Worm (Caenorhabditis elegans) whole organism, young adult: Measurements from ENCODE around the gene C07A9.10.

Source experiments
- B0035.1 ChIP-seq: sonication (generic microtip); optimal IDR thresholded peaks from 2 replicates; lab custom pipeline; 2016; ENCODE audit warnings: missing genetic modification characterization, mild to moderate bottlenecking, missing compliant biosample characterization, missing genotype, missing genetic modification reagents
- F37B4.10 ChIP-seq: fragments of 200-800 bp; sonication (Bioruptor generic); IDR thresholded peaks from 2 replicates; pipeline ENCODE4 v1.3.6; 2022; ENCODE audit warnings: missing genetic modification characterization, missing compliant biosample characterization
- K11D2.4 ChIP-seq: fragments of 200-800 bp; sonication (Bioruptor generic); IDR thresholded peaks from 2 replicates; pipeline ENCODE4 v1.3.6; 2022; ENCODE audit warnings: missing genetic modification reagents, missing genetic modification characterization, missing compliant biosample characterization
- K12H6.12 ChIP-seq: fragments of 200-800 bp; sonication (Bioruptor generic); optimal IDR thresholded peaks from 2 replicates; lab custom pipeline; 2018; ENCODE audit warnings: mild to moderate bottlenecking, missing genetic modification characterization, missing compliant biosample characterization
- Y79H2A.3 ChIP-seq: fragments of 200-800 bp; sonication (Bioruptor generic); conservative IDR thresholded peaks from 2 replicates; pipeline ENCODE4 v1.3.6; 2022; ENCODE audit warnings: missing genetic modification reagents, missing genetic modification characterization, missing compliant biosample characterization
- attf-6 ChIP-seq: fragments of 200-800 bp; sonication (Bioruptor generic); IDR thresholded peaks from 2 replicates; pipeline ENCODE4 v1.3.6; 2022; ENCODE audit warnings: missing genetic modification reagents, missing genetic modification characterization, missing compliant biosample characterization
- ccch-3 ChIP-seq: fragments of 200-800 bp; sonication (Bioruptor generic); optimal IDR thresholded peaks from 2 replicates; lab custom pipeline; 2018; ENCODE audit warnings: mild to moderate bottlenecking, missing genetic modification characterization, missing compliant biosample characterization
- cebp-1 ChIP-seq, 2 experiments: fragments of 200-800 bp in 1 of 2; sonication (Bioruptor generic) in 1 of 2; sonication (generic microtip) in 1 of 2; IDR thresholded peaks in 1 of 2; optimal IDR thresholded peaks in 1 of 2; 2 replicates each; pipeline versions ENCODE4 v1.3.6 to Lab custom; 2017 to 2022; ENCODE audit warnings: missing compliant biosample characterization in 2 of 2, missing genetic modification characterization in 2 of 2, mild to moderate bottlenecking in 1 of 2, missing genetic modification reagents in 1 of 2, moderate library complexity in 1 of 2
- ceh-27 ChIP-seq: fragments of 200-800 bp; sonication (Bioruptor generic); optimal IDR thresholded peaks from 2 replicates; lab custom pipeline; 2018; ENCODE audit warnings: mild to moderate bottlenecking, missing genetic modification characterization, moderate library complexity, missing compliant biosample characterization
- ceh-40 ChIP-seq: fragments of 200-800 bp; sonication (Bioruptor generic); IDR thresholded peaks from 2 replicates; pipeline ENCODE4 v1.3.6; 2022; ENCODE audit warnings: missing genetic modification characterization, missing compliant biosample characterization
- ceh-58 ChIP-seq: fragments of 200-800 bp; sonication (Bioruptor generic); IDR thresholded peaks from 2 replicates; pipeline ENCODE4 v1.3.6; 2022; ENCODE audit warnings: missing genetic modification characterization, missing compliant biosample characterization
- chd-7 ChIP-seq: sonication (generic microtip); optimal IDR thresholded peaks from 2 replicates; lab custom pipeline; 2016; ENCODE audit warnings: mild to moderate bottlenecking, missing genetic modification characterization, moderate library complexity, missing compliant biosample characterization
- dpff-1 ChIP-seq: sonication (generic microtip); optimal IDR thresholded peaks from 2 replicates; lab custom pipeline; 2017; ENCODE audit warnings: mild to moderate bottlenecking, missing genetic modification characterization, missing compliant biosample characterization
- efl-1 ChIP-seq: fragments of 150-350 bp; optimal IDR thresholded peaks from 2 replicates; lab custom pipeline; 2014; ENCODE audit warnings: missing biosample characterization, missing genetic modification reagents, missing genetic modification characterization
- ekl-4 ChIP-seq: fragments of 200-800 bp; sonication (Bioruptor generic); IDR thresholded peaks from 2 replicates; pipeline ENCODE4 v1.3.6; 2022; ENCODE audit warnings: missing genetic modification reagents, missing genetic modification characterization, missing compliant biosample characterization
- hlh-26 ChIP-seq: fragments of 200-800 bp; sonication (Bioruptor generic); conservative IDR thresholded peaks from 2 replicates; pipeline ENCODE4 v1.3.6; 2022; ENCODE audit warnings: missing genetic modification reagents, missing genetic modification characterization, missing compliant biosample characterization
- hmg-1.2 ChIP-seq: fragments of 200-800 bp; sonication (Bioruptor generic); IDR thresholded peaks from 2 replicates; pipeline ENCODE4 v1.3.6; 2022; ENCODE audit warnings: missing genetic modification reagents, missing genetic modification characterization, missing compliant biosample characterization
- hrde-1 ChIP-seq: sonication (generic microtip); optimal IDR thresholded peaks from 2 replicates; lab custom pipeline; 2016; ENCODE audit warnings: missing genetic modification characterization, mild to moderate bottlenecking, missing compliant biosample characterization, moderate library complexity, missing genotype, missing genetic modification reagents, borderline replicate concordance
- lag-1 ChIP-seq: fragments of 200-800 bp; sonication (Bioruptor generic); IDR thresholded peaks from 2 replicates; pipeline ENCODE4 v1.3.6; 2022; ENCODE audit warnings: missing genetic modification reagents, missing genetic modification characterization, missing compliant biosample characterization
- let-607 ChIP-seq, 2 experiments: fragments of 200-800 bp in 1 of 2; sonication (Bioruptor generic) in 1 of 2; sonication (generic microtip) in 1 of 2; optimal IDR thresholded peaks; 2 replicates each; lab custom pipeline; 2016 to 2018; ENCODE audit warnings: mild to moderate bottlenecking in 2 of 2, missing compliant biosample characterization in 2 of 2, missing genetic modification characterization in 2 of 2, moderate library complexity in 2 of 2, missing genotype in 1 of 2
- lin-40 ChIP-seq: sonication (generic microtip); optimal IDR thresholded peaks from 2 replicates; lab custom pipeline; 2016; ENCODE audit warnings: missing genetic modification characterization, mild to moderate bottlenecking, missing compliant biosample characterization, missing genotype, missing genetic modification reagents
- lin-54 ChIP-seq: fragments of 200-800 bp; sonication (Bioruptor generic); optimal IDR thresholded peaks from 2 replicates; lab custom pipeline; 2018; ENCODE audit warnings: mild to moderate bottlenecking, missing genetic modification characterization, missing compliant biosample characterization
- lsl-1 ChIP-seq: fragments of 200-800 bp; sonication (Bioruptor generic); optimal IDR thresholded peaks from 2 replicates; lab custom pipeline; 2018; ENCODE audit warnings: mild to moderate bottlenecking, missing genetic modification characterization, moderate library complexity, missing compliant biosample characterization
- nfyb-1 ChIP-seq: fragments of 200-800 bp; sonication (Bioruptor generic); IDR thresholded peaks from 2 replicates; pipeline ENCODE4 v1.3.6; 2022; ENCODE audit warnings: missing genetic modification reagents, missing genetic modification characterization, missing compliant biosample characterization
- nhr-80 ChIP-seq: sonication (generic microtip); optimal IDR thresholded peaks from 2 replicates; lab custom pipeline; 2016; ENCODE audit warnings: missing genetic modification characterization, missing compliant biosample characterization
- nhr-90 ChIP-seq: sonication (generic microtip); optimal IDR thresholded peaks from 2 replicates; lab custom pipeline; 2016; ENCODE audit warnings: missing genotype, mild to moderate bottlenecking, missing genetic modification characterization, missing compliant biosample characterization
- rcor-1 ChIP-seq: fragments of 200-800 bp; sonication (Bioruptor generic); IDR thresholded peaks from 2 replicates; pipeline ENCODE4 v1.3.6; 2022; ENCODE audit warnings: missing genetic modification reagents, missing genetic modification characterization, missing compliant biosample characterization
- rec-8 ChIP-seq, 2 experiments: sonication (generic microtip); optimal IDR thresholded peaks; 2 replicates each; lab custom pipeline; 2016; ENCODE audit warnings: mild to moderate bottlenecking in 2 of 2, missing genetic modification characterization in 2 of 2, missing genetic modification reagents in 2 of 2, missing genotype in 2 of 2, missing biosample characterization in 1 of 2, missing compliant biosample characterization in 1 of 2, moderate library complexity in 1 of 2
- repo-1 ChIP-seq: sonication (generic microtip); optimal IDR thresholded peaks from 2 replicates; lab custom pipeline; 2017; ENCODE audit warnings: mild to moderate bottlenecking, missing genetic modification characterization, missing compliant biosample characterization
- sdz-38 ChIP-seq: sonication (generic microtip); optimal IDR thresholded peaks from 2 replicates; lab custom pipeline; 2016; ENCODE audit warnings: missing genotype, missing genetic modification characterization, missing compliant biosample characterization
- sea-2 ChIP-seq: fragments of 200-800 bp; sonication (Bioruptor generic); IDR thresholded peaks from 2 replicates; pipeline ENCODE4 v1.3.6; 2022; ENCODE audit warnings: missing genetic modification characterization, missing compliant biosample characterization
- snpc-4 ChIP-seq, 5 experiments: fragments of 150-350 bp in 1 of 5; sonication (generic microtip) in 4 of 5; optimal IDR thresholded peaks; 2 replicates each; lab custom pipeline; 2014 to 2018; ENCODE audit warnings: missing genetic modification characterization in 5 of 5, missing biosample characterization in 3 of 5, antibody characterized with exemption in 2 of 5, mild to moderate bottlenecking in 2 of 5, missing compliant biosample characterization in 2 of 5, missing genotype in 2 of 5, moderate library complexity in 2 of 5, missing genetic modification reagents in 1 of 5
- zfh-2 ChIP-seq: fragments of 200-800 bp; sonication (Bioruptor generic); conservative IDR thresholded peaks from 2 replicates; pipeline ENCODE4 v1.3.6; 2022; ENCODE audit warnings: missing genetic modification reagents, missing genetic modification characterization, missing compliant biosample characterization
- ztf-25 ChIP-seq: fragments of 200-800 bp; sonication (Bioruptor generic); IDR thresholded peaks from 2 replicates; pipeline ENCODE4 v1.3.6; 2022; ENCODE audit warnings: missing genetic modification reagents, missing genetic modification characterization, missing compliant biosample characterization
- ztf-6 ChIP-seq: fragments of 200-800 bp; sonication (Bioruptor generic); IDR thresholded peaks from 2 replicates; pipeline ENCODE4 v1.3.6; 2022; ENCODE audit warnings: missing genetic modification reagents, missing genetic modification characterization, missing compliant biosample characterization

C07A9.10 gene

DNA sequence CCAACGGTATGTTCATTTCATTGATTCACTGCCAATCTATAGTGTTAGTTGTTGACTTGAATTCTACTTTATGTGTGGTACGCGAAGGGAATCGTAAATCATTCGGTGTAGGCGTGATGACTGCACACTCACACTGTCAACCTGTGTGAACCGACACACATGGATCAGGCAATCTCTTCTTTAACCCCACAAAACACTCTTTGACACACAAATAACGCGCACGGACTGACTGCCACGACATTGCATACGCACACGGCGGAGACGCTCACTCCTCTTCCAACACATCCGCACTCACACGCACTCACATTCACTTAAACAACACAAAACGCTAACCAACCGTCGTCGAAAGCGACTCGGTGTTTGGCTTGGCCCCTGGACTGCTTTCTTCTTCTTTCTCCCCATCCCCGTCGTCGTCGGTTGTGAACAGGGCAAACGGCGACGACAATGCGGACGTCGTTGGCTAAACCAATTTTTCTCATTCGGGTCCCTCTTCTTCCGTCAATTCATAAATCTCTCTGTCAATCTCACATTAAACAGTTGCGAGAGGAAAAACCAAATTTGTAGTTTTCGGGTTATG, 14.3 kb upstream of the C07A9.10 start:
- TF ChIP-seq zfh-2 (GFP tag; lab: Robert Waterston, UW) = peak; percentile 49; the same call in 1 of the 2 replicates
- no peak for TF ChIP-seq dpff-1 (tag; lab: Kevin White, UChicago)
- 0 out of 2 replicates have a peak, but pooled peaks have one; percentile 18 for TF ChIP-seq ceh-40 (GFP tag; lab: Robert Waterston, UW)
- TF ChIP-seq ztf-6 = peak; percentile 45; the same call in 1 of the 2 replicates
- TF ChIP-seq sdz-38 (tag; lab: Kevin White, UChicago) = no peak
- no peak for TF ChIP-seq cebp-1 (GFP tag; IDR thresholded peaks at IDR 0.05; lab: Robert Waterston, UW)
- no peak for TF ChIP-seq cebp-1 (tag; optimal IDR thresholded peaks at IDR 0.05; lab: Kevin White, UChicago)
- 0 out of 2 replicates have a peak, but pooled peaks have one; percentile 22 for TF ChIP-seq hmg-1.2 (GFP tag; lab: Robert Waterston, UW)
- peak; percentile 36 for TF ChIP-seq ceh-27
- TF ChIP-seq ekl-4 (GFP tag; lab: Robert Waterston, UW) = 0 out of 2 replicates have a peak, but pooled peaks have one; percentile 17
- TF ChIP-seq nfyb-1 (GFP tag; lab: Robert Waterston, UW) = 0 out of 2 replicates have a peak, but pooled peaks have one; percentile 12
- TF ChIP-seq chd-7 (tag; lab: Kevin White, UChicago) = no peak

DNA sequence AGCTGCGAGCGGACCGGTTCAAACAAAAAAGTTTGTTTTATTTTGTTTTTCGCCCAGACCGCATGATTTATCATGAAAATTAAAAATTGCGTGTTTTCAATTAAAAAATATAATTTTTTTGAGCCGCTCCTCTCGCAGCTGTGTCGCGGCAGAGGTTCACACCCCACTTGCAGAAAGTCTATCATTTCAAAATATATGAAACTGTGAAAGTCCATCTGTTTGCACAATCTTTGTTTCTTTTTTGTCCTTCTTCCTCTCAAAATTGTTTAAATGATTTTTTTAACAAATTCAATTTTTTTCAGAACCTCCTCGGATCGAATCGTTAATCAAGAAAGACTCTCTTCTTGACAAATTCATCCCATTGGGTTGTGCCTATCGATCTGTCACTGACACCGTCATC, 13.7 kb upstream of the C07A9.10 start, which contains the start of gene tlk-1:
tlk-1 (plus strand) TSS at position 301 of the 400 bp plus-strand sequence.
- TF ChIP-seq lin-54 = no peak
- no peak for TF ChIP-seq B0035.1 (tag; lab: Kevin White, UChicago)
- no peak for TF ChIP-seq rcor-1 (GFP tag; lab: Robert Waterston, UW)
- TF ChIP-seq sea-2 (GFP tag; lab: Robert Waterston, UW) = no peak
- TF ChIP-seq ccch-3 (GFP tag; lab: Kevin White, UChicago) = no peak
- no peak for TF ChIP-seq ceh-58 (GFP tag; lab: Robert Waterston, UW)
- no peak for TF ChIP-seq lin-40
- TF ChIP-seq, all 124 proteins: peak for 0

DNA sequence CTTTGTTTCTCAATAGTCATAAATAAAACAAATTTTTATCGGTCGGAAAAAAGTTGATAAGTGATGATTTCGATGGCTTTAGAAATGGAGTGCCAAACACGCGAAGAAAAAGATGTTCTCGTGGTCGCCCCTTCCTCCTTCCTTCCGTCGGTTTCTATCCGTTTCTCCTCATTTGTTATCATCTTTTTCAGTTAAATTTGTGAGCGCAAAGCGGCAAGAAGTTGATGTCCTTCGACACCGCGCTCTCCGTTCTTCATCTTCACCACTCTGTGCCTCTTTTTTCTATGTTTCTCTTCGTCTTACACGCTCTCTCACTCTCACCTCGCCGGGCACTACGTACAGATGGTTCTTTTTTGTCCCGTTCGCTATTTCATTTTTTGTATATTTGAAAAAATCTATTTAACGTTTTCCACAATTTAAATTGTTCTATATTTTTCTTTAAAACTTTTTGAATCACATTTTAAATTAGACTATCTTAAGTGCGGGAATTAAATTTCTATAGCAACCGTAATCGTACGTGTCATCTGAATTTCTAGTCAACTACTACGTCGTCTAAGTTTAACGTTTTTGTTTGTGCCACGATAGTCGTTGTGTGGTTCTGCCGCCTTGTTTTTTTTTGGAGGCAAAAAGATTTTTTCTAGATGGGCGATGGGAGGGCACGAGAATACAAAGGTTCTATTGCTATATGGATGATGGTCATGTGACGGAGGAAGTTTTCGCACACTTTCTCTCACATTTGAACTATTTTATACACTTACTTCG, 13.0 kb upstream of the C07A9.10 start:
- TF ChIP-seq lsl-1 (GFP tag; lab: Kevin White, UChicago) = no peak
- TF ChIP-seq nhr-90 (tag; lab: Kevin White, UChicago) = no peak
- TF ChIP-seq cebp-1 (GFP tag; IDR thresholded peaks at IDR 0.05; lab: Robert Waterston, UW) = no peak
- peak; percentile 1 for TF ChIP-seq cebp-1 (tag; optimal IDR thresholded peaks at IDR 0.05; lab: Kevin White, UChicago)
- peak; percentile 2 for TF ChIP-seq K12H6.12 (tag; lab: Kevin White, UChicago)
- peak; percentile 32 for TF ChIP-seq nhr-80 (tag; lab: Kevin White, UChicago)
- no peak for TF ChIP-seq attf-6 (GFP tag; lab: Robert Waterston, UW)
- 0 out of 2 replicates have a peak, but pooled peaks have one; percentile 27 for TF ChIP-seq zfh-2 (GFP tag; lab: Robert Waterston, UW)
- peak; percentile 53; the same call in 1 of the 2 replicates for TF ChIP-seq hmg-1.2 (GFP tag; lab: Robert Waterston, UW)

DNA sequence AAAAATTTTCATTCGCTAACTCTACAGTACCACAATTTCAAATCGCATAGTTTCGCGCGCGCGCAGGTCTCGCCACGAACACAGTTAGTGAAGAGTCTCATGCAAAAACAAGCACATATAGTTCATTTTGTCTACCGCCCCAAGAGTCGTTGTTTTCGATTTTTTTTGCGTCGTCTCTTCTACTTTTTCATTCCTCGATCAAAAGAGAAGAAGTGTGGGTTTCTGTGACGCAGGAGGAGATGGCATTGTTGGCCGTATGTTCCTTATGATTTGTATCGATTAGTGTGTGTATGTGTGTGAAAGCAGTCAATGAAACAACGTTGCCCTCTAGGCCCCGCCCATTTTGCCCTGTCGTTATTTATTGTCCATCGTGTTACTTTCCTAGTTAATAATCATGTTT, 12.0 kb upstream of the C07A9.10 start:
- TF ChIP-seq B0035.1 (tag; lab: Kevin White, UChicago) (no peak), let-607 (tag; optimal IDR thresholded peaks at IDR 0.05; lab: Kevin White, UChicago) (no peak), hlh-26 (GFP tag; lab: Robert Waterston, UW) (no peak), efl-1 (GFP tag; lab: Kevin White, UChicago) (no peak), K12H6.12 (tag; lab: Kevin White, UChicago) (no peak), Y79H2A.3 (GFP tag; lab: Robert Waterston, UW) (no peak), K11D2.4 (GFP tag; lab: Robert Waterston, UW) (no peak), ceh-27 (no peak), F37B4.10 (no peak), rec-8 (tag; optimal IDR thresholded peaks at IDR 0.05; lab: Kevin White, UChicago) (no peak), hrde-1 (no peak), repo-1 (tag; lab: Kevin White, UChicago) (no peak), lag-1 (GFP tag; lab: Robert Waterston, UW) (no peak), sea-2 (GFP tag; lab: Robert Waterston, UW) (no peak), snpc-4 (GFP tag; optimal IDR thresholded peaks at IDR 0.05; lab: Kevin White, UChicago) (no peak), snpc-4 (tag; optimal IDR thresholded peaks at IDR 0.05; lab: Kevin White, UChicago) (no peak), ztf-25 (no peak), dpff-1 (tag; lab: Kevin White, UChicago) (no peak)
